Fruit fly (Drosophila melanogaster) whole organism, embryonic: ENCODE results near the gene HP1b.

Source experiments
- Atf3 ChIP-seq: fragments of 200-800 bp; sonication (Bioruptor generic); optimal IDR thresholded peaks from 3 replicates; lab custom pipeline; 2016; ENCODE audit warnings: missing biosample characterization, missing genetic modification characterization
- Awh ChIP-seq: fragments of 200-800 bp; sonication (Bioruptor generic); IDR thresholded peaks from 2 replicates; pipeline ENCODE4, ENCODE4 v1.3.6; 2022; ENCODE audit warnings: missing biosample characterization, missing genetic modification characterization
- Bdp1 ChIP-seq: fragments of 200-800 bp; sonication (Bioruptor generic); optimal IDR thresholded peaks from 3 replicates; lab custom pipeline; 2016; ENCODE audit warnings: missing biosample characterization, missing genetic modification characterization
- Blimp-1 ChIP-seq: fragments of 200-800 bp; sonication (Bioruptor generic); optimal IDR thresholded peaks from 3 replicates; lab custom pipeline; 2018; ENCODE audit warnings: missing biosample characterization, missing genetic modification characterization, mild to moderate bottlenecking, moderate library complexity, missing genetic modification reagents
- CG13775 ChIP-seq: fragments of 200-800 bp; sonication (Bioruptor generic); optimal IDR thresholded peaks from 3 replicates; lab custom pipeline; 2017; ENCODE audit warnings: missing biosample characterization, mild to moderate bottlenecking, missing genetic modification characterization
- CG14441 ChIP-seq: fragments of 200-800 bp; sonication (Bioruptor generic); IDR thresholded peaks from 2 replicates; pipeline ENCODE4 v1.3.6; 2022; ENCODE audit warnings: missing biosample characterization, missing genetic modification characterization
- CG14667 ChIP-seq: fragments of 200-800 bp; sonication (Bioruptor generic); IDR thresholded peaks from 2 replicates; pipeline ENCODE4 v1.3.6; 2022; ENCODE audit warnings: missing biosample characterization, missing genetic modification characterization
- CG17802 ChIP-seq: fragments of 200-800 bp; sonication (Bioruptor generic); optimal IDR thresholded peaks from 2 replicates; lab custom pipeline; 2018; ENCODE audit warnings: missing biosample characterization, mild to moderate bottlenecking, missing genetic modification characterization, moderate library complexity
- CG18011 ChIP-seq: fragments of 200-800 bp; sonication (Bioruptor generic); optimal IDR thresholded peaks from 2 replicates; lab custom pipeline; 2017; ENCODE audit warnings: missing biosample characterization, missing genetic modification characterization, mild to moderate bottlenecking, moderate library complexity, missing genotype
- CG18599 ChIP-seq: fragments of 200-800 bp; sonication (Bioruptor generic); optimal IDR thresholded peaks from 3 replicates; lab custom pipeline; 2017; ENCODE audit warnings: missing biosample characterization, missing genetic modification characterization, mild to moderate bottlenecking, moderate library complexity, missing genetic modification reagents
- CG4617 ChIP-seq: fragments of 200-800 bp; sonication (Bioruptor generic); optimal IDR thresholded peaks from 3 replicates; lab custom pipeline; 2016; ENCODE audit warnings: missing biosample characterization, missing genetic modification characterization, borderline replicate concordance
- CG4730 ChIP-seq: fragments of 200-800 bp; sonication (Bioruptor generic); IDR thresholded peaks from 2 replicates; pipeline ENCODE4 v1.3.6; 2022; ENCODE audit warnings: missing biosample characterization, missing genetic modification characterization
- CG5245 ChIP-seq: fragments of 200-800 bp; sonication (Bioruptor generic); optimal IDR thresholded peaks from 3 replicates; lab custom pipeline; 2016; ENCODE audit warnings: missing biosample characterization, missing genetic modification characterization
- CG6254 ChIP-seq: fragments of 200-800 bp; sonication (Bioruptor generic); optimal IDR thresholded peaks from 3 replicates; lab custom pipeline; 2017; ENCODE audit warnings: mild to moderate bottlenecking, missing biosample characterization, missing genetic modification reagents, missing genetic modification characterization
- CG7928 ChIP-seq: fragments of 200-800 bp; sonication (Bioruptor generic); optimal IDR thresholded peaks from 2 replicates; lab custom pipeline; 2017; ENCODE audit warnings: missing biosample characterization, mild to moderate bottlenecking, missing genetic modification characterization
- CG8359 ChIP-seq: fragments of 200-800 bp; sonication (Bioruptor generic); optimal IDR thresholded peaks from 2 replicates; lab custom pipeline; 2017; ENCODE audit warnings: missing biosample characterization, mild to moderate bottlenecking, missing genetic modification characterization, borderline replicate concordance
- CG9609 ChIP-seq: fragments of 200-800 bp; sonication (Bioruptor generic); optimal IDR thresholded peaks from 3 replicates; lab custom pipeline; 2016; ENCODE audit warnings: missing biosample characterization, missing genetic modification characterization
- Camta ChIP-seq: fragments of 200-800 bp; sonication (Bioruptor generic); optimal IDR thresholded peaks from 2 replicates; lab custom pipeline; 2016; ENCODE audit warnings: missing biosample characterization, missing genetic modification characterization
- Chrac-16 ChIP-seq: fragments of 200-800 bp; sonication (Bioruptor generic); optimal IDR thresholded peaks from 3 replicates; lab custom pipeline; 2016; ENCODE audit warnings: missing biosample characterization, missing genetic modification characterization
- Doc2 ChIP-seq: fragments of 200-800 bp; sonication (Bioruptor generic); IDR thresholded peaks from 2 replicates; pipeline ENCODE4 v1.3.6; 2022; ENCODE audit warnings: missing biosample characterization, missing genetic modification characterization
- HLH3B ChIP-seq: fragments of 200-800 bp; sonication (Bioruptor generic); IDR thresholded peaks from 2 replicates; pipeline ENCODE4 v1.3.6; 2022; ENCODE audit warnings: missing biosample characterization, missing genetic modification characterization
- Hey ChIP-seq: fragments of 200-800 bp; sonication (Bioruptor generic); optimal IDR thresholded peaks from 3 replicates; lab custom pipeline; 2018; ENCODE audit warnings: missing biosample characterization, mild to moderate bottlenecking, missing genetic modification characterization
- HmgZ ChIP-seq: fragments of 200-800 bp; sonication (Bioruptor generic); optimal IDR thresholded peaks from 2 replicates; lab custom pipeline; 2018; ENCODE audit warnings: missing biosample characterization, mild to moderate bottlenecking, missing genetic modification characterization
- Kr ChIP-seq: fragments of 200-800 bp; sonication (Bioruptor generic); optimal IDR thresholded peaks from 2 replicates; lab custom pipeline; 2017; ENCODE audit warnings: missing biosample characterization, mild to moderate bottlenecking, missing genetic modification characterization
- NC2α ChIP-seq: fragments of 200-800 bp; sonication (Bioruptor generic); optimal IDR thresholded peaks from 2 replicates; lab custom pipeline; 2016; ENCODE audit warnings: missing biosample characterization, missing genetic modification characterization
- Nf-YB ChIP-seq: fragments of 200-800 bp; sonication (Bioruptor generic); optimal IDR thresholded peaks from 3 replicates; lab custom pipeline; 2019; ENCODE audit warnings: missing biosample characterization, mild to moderate bottlenecking, missing genetic modification characterization, moderate library complexity
- PHDP ChIP-seq: fragments of 200-800 bp; sonication (Bioruptor generic); optimal IDR thresholded peaks from 3 replicates; lab custom pipeline; 2018; ENCODE audit warnings: missing biosample characterization, mild to moderate bottlenecking, missing genetic modification characterization, moderate library complexity
- Pdp1 ChIP-seq, 2 experiments: fragments of 200-800 bp; sonication (Bioruptor generic); optimal IDR thresholded peaks; 3 replicates each; lab custom pipeline; 2016; ENCODE audit warnings: missing biosample characterization in 2 of 2, missing genetic modification characterization in 2 of 2, mild to moderate bottlenecking in 1 of 2, moderate library complexity in 1 of 2
- Poxn ChIP-seq: fragments of 200-800 bp; sonication (Bioruptor generic); IDR thresholded peaks from 2 replicates; pipeline ENCODE4 v1.3.6; 2022; ENCODE audit warnings: missing biosample characterization, missing genetic modification characterization
- Rfx ChIP-seq: fragments of 200-800 bp; sonication (Bioruptor generic); IDR thresholded peaks from 2 replicates; pipeline ENCODE4 v1.3.6; 2022; ENCODE audit warnings: missing biosample characterization, missing genetic modification characterization
- Side ChIP-seq: fragments of 200-800 bp; sonication (Bioruptor generic); optimal IDR thresholded peaks from 2 replicates; lab custom pipeline; 2016; ENCODE audit warnings: missing biosample characterization, missing genetic modification characterization
- Sry-δ ChIP-seq: fragments of 200-800 bp; sonication (Bioruptor generic); optimal IDR thresholded peaks from 2 replicates; lab custom pipeline; 2016; ENCODE audit warnings: missing biosample characterization, missing genetic modification characterization
- Stat92E ChIP-seq, 3 experiments: fragments of >200 bp in 2 of 3; fragments of 200-800 bp in 1 of 3; sonication (Bioruptor generic) in 1 of 3; optimal IDR thresholded peaks; 2 replicates each; lab custom pipeline; 2017 to 2019; ENCODE audit warnings: missing biosample characterization in 3 of 3, missing genetic modification characterization in 3 of 3, mild to moderate bottlenecking in 1 of 3, moderate library complexity in 1 of 3
- ab ChIP-seq: fragments of 200-800 bp; sonication (Bioruptor generic); optimal IDR thresholded peaks from 2 replicates; lab custom pipeline; 2016; ENCODE audit warnings: missing biosample characterization, missing genetic modification characterization
- az2 ChIP-seq: fragments of 200-800 bp; sonication (Bioruptor generic); optimal IDR thresholded peaks from 3 replicates; lab custom pipeline; 2016; ENCODE audit warnings: missing biosample characterization, missing genetic modification characterization
- corto ChIP-seq: fragments of 200-800 bp; sonication (Bioruptor generic); optimal IDR thresholded peaks from 2 replicates; lab custom pipeline; 2016; ENCODE audit warnings: missing biosample characterization, mild to moderate bottlenecking, missing genetic modification characterization, moderate library complexity
- dm ChIP-seq: fragments of 200-800 bp; sonication (Bioruptor generic); optimal IDR thresholded peaks from 3 replicates; lab custom pipeline; 2016; ENCODE audit warnings: missing biosample characterization, missing genetic modification characterization
- hb ChIP-seq: fragments of 200-800 bp; sonication (Bioruptor generic); IDR thresholded peaks from 3 replicates; pipeline ENCODE4 v1.3.6; 2022; ENCODE audit warnings: missing biosample characterization, missing genetic modification characterization; ENCODE audit not compliant: partially characterized antibody
- hbn ChIP-seq: fragments of 200-800 bp; sonication (Bioruptor generic); IDR thresholded peaks from 2 replicates; pipeline ENCODE4 v1.3.6; 2022; ENCODE audit warnings: missing biosample characterization, missing genetic modification characterization; ENCODE audit not compliant: partially characterized antibody
- ind ChIP-seq: fragments of 200-800 bp; sonication (Bioruptor generic); optimal IDR thresholded peaks from 3 replicates; lab custom pipeline; 2016; ENCODE audit warnings: missing biosample characterization, missing genetic modification characterization
- lbe ChIP-seq: fragments of 200-800 bp; sonication (Bioruptor generic); optimal IDR thresholded peaks from 2 replicates; lab custom pipeline; 2016; ENCODE audit warnings: missing biosample characterization, mild to moderate bottlenecking, missing genetic modification characterization
- luna ChIP-seq: fragments of 200-800 bp; sonication (Bioruptor generic); optimal IDR thresholded peaks from 2 replicates; lab custom pipeline; 2016; ENCODE audit warnings: missing biosample characterization, missing genetic modification characterization
- nerfin-1 ChIP-seq: fragments of 200-800 bp; sonication (Bioruptor generic); optimal IDR thresholded peaks from 3 replicates; lab custom pipeline; 2019; ENCODE audit warnings: missing biosample characterization, mild to moderate bottlenecking, missing genetic modification characterization, moderate library complexity
- rib ChIP-seq: fragments of 200-800 bp; sonication (Bioruptor generic); IDR thresholded peaks from 2 replicates; pipeline ENCODE4 v1.3.6; 2022; ENCODE audit warnings: missing biosample characterization, missing genetic modification characterization
- row ChIP-seq: fragments of 200-800 bp; sonication (Bioruptor generic); IDR thresholded peaks from 3 replicates; pipeline ENCODE4 v1.3.6; 2022; ENCODE audit warnings: missing biosample characterization, missing genetic modification characterization
- sd ChIP-seq: fragments of 200-800 bp; sonication (Bioruptor generic); optimal IDR thresholded peaks from 3 replicates; lab custom pipeline; 2018; ENCODE audit warnings: missing biosample characterization, mild to moderate bottlenecking, missing genetic modification characterization, moderate library complexity
- sima ChIP-seq: fragments of 200-800 bp; sonication (Bioruptor generic); optimal IDR thresholded peaks from 2 replicates; lab custom pipeline; 2016; ENCODE audit warnings: missing biosample characterization, missing genetic modification characterization
- stwl ChIP-seq: fragments of 200-800 bp; sonication (Bioruptor generic); optimal IDR thresholded peaks from 3 replicates; lab custom pipeline; 2018; ENCODE audit warnings: missing biosample characterization, mild to moderate bottlenecking, missing genetic modification characterization, moderate library complexity
- trh ChIP-seq: fragments of 200-800 bp; sonication (Bioruptor generic); optimal IDR thresholded peaks from 2 replicates; lab custom pipeline; 2016; ENCODE audit warnings: missing biosample characterization, missing genetic modification characterization
- twi ChIP-seq: fragments of 200-800 bp; optimal IDR thresholded peaks from 2 replicates; lab custom pipeline; 2019; ENCODE audit warnings: missing biosample characterization, mild to moderate bottlenecking, missing genetic modification characterization, moderate library complexity

The HP1b gene

DNA sequence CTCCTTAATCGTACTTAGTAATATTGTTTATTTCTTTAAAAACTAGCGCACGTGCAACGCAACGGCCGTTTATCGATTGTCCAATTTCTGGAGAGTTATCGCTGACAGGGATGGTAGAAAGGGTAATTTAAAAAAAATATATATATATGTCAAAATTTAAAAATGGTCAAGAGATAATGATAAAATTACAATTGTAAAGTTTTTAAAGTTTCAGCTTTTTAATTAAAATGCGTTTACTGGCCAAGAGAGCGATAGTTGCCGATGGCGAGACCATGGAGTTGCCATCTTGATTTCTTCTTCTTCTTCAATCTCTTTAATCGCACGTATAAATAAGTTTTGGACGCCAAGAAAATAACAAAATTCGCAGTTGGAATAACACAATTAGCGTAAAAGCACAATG lies at the start of gene HP1b, which contains the start of gene CG7246 (continued):
- TF ChIP-seq trh (GFP tag; lab: Kevin White, UChicago) (peak; percentile 40), corto (GFP tag; lab: Kevin White, UChicago) (no peak), Blimp-1 (peak; percentile 63), CG17802 (tag; lab: Kevin White, UChicago) (peak; percentile 41), Nf-YB (GFP tag; lab: Kevin White, UChicago) (no peak), Side (GFP tag; lab: Kevin White, UChicago) (no peak), dm (GFP tag; lab: Kevin White, UChicago) (peak; percentile 27), ab (GFP tag; lab: Kevin White, UChicago) (no peak), Sry-δ (GFP tag; lab: Kevin White, UChicago) (peak; percentile 77), CG7928 (GFP tag; lab: Kevin White, UChicago) (peak; percentile 33), hbn (GFP tag; lab: Robert Waterston, UW) (peak; percentile 75; the same call in 1 of the 2 replicates), az2 (GFP tag; lab: Kevin White, UChicago) (peak; percentile 68), Doc2 (GFP tag; lab: Robert Waterston, UW) (no peak), CG14441 (GFP tag; lab: Robert Waterston, UW) (peak; percentile 74), Hey (no peak), Atf3 (peak; percentile 0), CG8359 (GFP tag; lab: Kevin White, UChicago) (no peak), luna (peak; percentile 12), Bdp1 (GFP tag; lab: Kevin White, UChicago) (no peak), Poxn (GFP tag; lab: Robert Waterston, UW) (no peak; the same call in 1 of the 2 replicates), twi (tag; lab: Kevin White, UChicago) (peak; percentile 49), CG18599 (GFP tag; lab: Kevin White, UChicago) (peak; percentile 66), HLH3B (GFP tag; lab: Robert Waterston, UW) (peak; percentile 68), CG4730 (peak; percentile 71), CG14667 (GFP tag; lab: Robert Waterston, UW) (peak; percentile 47; the same call in 1 of the 2 replicates), row (GFP tag; lab: Robert Waterston, UW) (peak; percentile 86), lbe (GFP tag; lab: Kevin White, UChicago) (peak; percentile 70), sd (no peak), CG4617 (GFP tag; lab: Kevin White, UChicago) (peak; percentile 64), nerfin-1 (tag; lab: Kevin White, UChicago) (peak; percentile 41), ind (GFP tag; lab: Kevin White, UChicago) (peak; percentile 64), Chrac-16 (peak; percentile 48), Rfx (peak; percentile 86), stwl (tag; lab: Kevin White, UChicago) (peak; percentile 44), CG6254 (GFP tag; lab: Kevin White, UChicago) (no peak), sima (GFP tag; lab: Kevin White, UChicago) (no peak), CG18011 (GFP tag; lab: Kevin White, UChicago) (peak; percentile 38), PHDP (tag; lab: Kevin White, UChicago) (peak; percentile 68), hb (GFP tag; lab: Robert Waterston, UW) (0 out of 3 replicates have a peak, but pooled peaks have one; percentile 57), HmgZ (tag; lab: Kevin White, UChicago) (peak; percentile 59), CG13775 (GFP tag; lab: Kevin White, UChicago) (peak; percentile 68), CG9609 (GFP tag; lab: Kevin White, UChicago) (peak; percentile 46), NC2α (no peak), rib (GFP tag; lab: Robert Waterston, UW) (peak; percentile 42; the same call in 1 of the 2 replicates), Awh (GFP tag; lab: Robert Waterston, UW) (0 out of 2 replicates have a peak, but pooled peaks have one; percentile 42), Kr (GFP tag; lab: Kevin White, UChicago) (no peak), CG5245 (peak; percentile 60), Stat92E (GFP tag; optimal IDR thresholded peaks at IDR 0.05; lab: Kevin White, UChicago) (no peak), Pdp1 (GFP tag; optimal IDR thresholded peaks at IDR 0.05; lab: Kevin White, UChicago) (peak; percentile 55 to 56), Camta (GFP tag; lab: Kevin White, UChicago) (peak; percentile 21)
